Worm (Caenorhabditis elegans) whole organism, young adult: ENCODE results near the gene emb-1.

ENCODE experiments used
- B0019.2 ChIP-seq: fragments of 200-800 bp; sonication (Bioruptor generic); conservative IDR thresholded peaks from 2 replicates; pipeline ENCODE4 v1.3.6; 2022; ENCODE audit warnings: missing genetic modification reagents, missing genetic modification characterization, missing compliant biosample characterization
- B0261.1 ChIP-seq: sonication (generic microtip); optimal IDR thresholded peaks from 2 replicates; lab custom pipeline; 2016; ENCODE audit warnings: mild to moderate bottlenecking, missing genetic modification characterization, moderate library complexity, missing compliant biosample characterization
- ceh-40 ChIP-seq: fragments of 200-800 bp; sonication (Bioruptor generic); IDR thresholded peaks from 2 replicates; pipeline ENCODE4 v1.3.6; 2022; ENCODE audit warnings: missing genetic modification characterization, missing compliant biosample characterization
- dpl-1 ChIP-seq: fragments of 150-350 bp; optimal IDR thresholded peaks from 2 replicates; lab custom pipeline; 2014; ENCODE audit warnings: missing biosample characterization, missing genetic modification reagents, missing genetic modification characterization
- let-526 ChIP-seq: fragments of 200-800 bp; sonication (Bioruptor generic); IDR thresholded peaks from 2 replicates; pipeline ENCODE4 v1.3.6; 2022; ENCODE audit warnings: missing genetic modification reagents, missing genetic modification characterization, missing compliant biosample characterization
- lin-26 ChIP-seq: fragments of 200-800 bp; sonication (Bioruptor generic); IDR thresholded peaks from 2 replicates; pipeline ENCODE4 v1.3.6; 2022; ENCODE audit warnings: missing genetic modification reagents, missing genetic modification characterization, missing compliant biosample characterization
- lin-35 ChIP-seq, 3 experiments: fragments of 150-350 bp in 2 of 3; sonication (generic microtip) in 1 of 3; optimal IDR thresholded peaks; 2 replicates each; lab custom pipeline; 2014 to 2018; ENCODE audit warnings: missing biosample characterization in 3 of 3, missing genetic modification characterization in 3 of 3, missing genetic modification reagents in 3 of 3
- lin-40 ChIP-seq: sonication (generic microtip); optimal IDR thresholded peaks from 2 replicates; lab custom pipeline; 2016; ENCODE audit warnings: missing genetic modification characterization, mild to moderate bottlenecking, missing compliant biosample characterization, missing genotype, missing genetic modification reagents
- nfya-2 ChIP-seq: fragments of 200-800 bp; sonication (Bioruptor generic); IDR thresholded peaks from 2 replicates; pipeline ENCODE4 v1.3.6; 2022; ENCODE audit warnings: missing genetic modification reagents, missing genetic modification characterization, missing compliant biosample characterization
- pbrm-1 ChIP-seq: fragments of 200-800 bp; sonication (Bioruptor generic); IDR thresholded peaks from 2 replicates; pipeline ENCODE4 v1.3.6; 2022; ENCODE audit warnings: missing genetic modification reagents, missing genetic modification characterization, missing compliant biosample characterization
- tbp1 ChIP-seq: fragments of 200-800 bp; sonication (Bioruptor generic); optimal IDR thresholded peaks from 2 replicates; lab custom pipeline; 2018; ENCODE audit warnings: mild to moderate bottlenecking, missing genetic modification characterization, missing compliant biosample characterization
- ztf-25 ChIP-seq: fragments of 200-800 bp; sonication (Bioruptor generic); IDR thresholded peaks from 2 replicates; pipeline ENCODE4 v1.3.6; 2022; ENCODE audit warnings: missing genetic modification reagents, missing genetic modification characterization, missing compliant biosample characterization

DNA sequence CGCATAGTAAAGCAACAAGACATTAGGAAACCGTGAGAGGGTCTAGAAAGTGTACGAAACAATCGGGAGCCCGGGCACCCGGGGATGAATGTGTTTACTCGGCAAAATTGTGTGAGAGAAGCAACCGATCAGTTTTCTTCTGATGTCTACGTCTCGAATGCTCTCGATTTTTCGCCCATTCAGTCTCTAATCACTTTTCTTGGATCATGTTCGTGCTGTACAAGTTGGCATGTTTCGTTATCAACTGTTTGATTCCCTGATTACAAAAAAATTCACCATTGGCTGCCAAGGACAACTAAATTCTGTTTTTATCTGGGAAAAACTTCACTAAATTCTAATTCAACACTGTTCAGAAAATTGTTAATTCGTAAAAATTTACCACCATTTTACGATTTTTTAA lies 7.3 kb downstream of the emb-1 start:
- TF ChIP-seq lin-26 (GFP tag; lab: Robert Waterston, UW) (no peak), let-526 (no peak), ztf-25 (GFP tag; lab: Robert Waterston, UW) (no peak), ceh-40 (GFP tag; lab: Robert Waterston, UW) (no peak), nfya-2 (no peak), pbrm-1 (GFP tag; lab: Robert Waterston, UW) (no peak), lin-40 (tag; lab: Kevin White, UChicago) (no peak), dpl-1 (GFP tag; lab: Kevin White, UChicago) (no peak), tbp1 (GFP tag; lab: Kevin White, UChicago) (no peak), lin-35 (GFP tag; optimal IDR thresholded peaks at IDR 0.05; lab: Kevin White, UChicago) (no peak), B0019.2 (no peak), B0261.1 (no peak)
